Fruit fly (Drosophila melanogaster) whole organism, wandering third instar larva: Measurements from ENCODE around the gene Lgr1.

Experiments used
- CG32264 ChIP-seq: fragments of 200-800 bp; sonication (Bioruptor generic); optimal IDR thresholded peaks from 2 replicates; lab custom pipeline; 2016; ENCODE audit warnings: missing biosample characterization, missing genetic modification characterization
- CrebA ChIP-seq: fragments of 200-800 bp; sonication (Bioruptor generic); optimal IDR thresholded peaks from 2 replicates; lab custom pipeline; 2016; ENCODE audit warnings: missing biosample characterization, mild to moderate bottlenecking, missing genetic modification characterization, borderline replicate concordance
- Dfd ChIP-seq: fragments of >200 bp; optimal IDR thresholded peaks from 2 replicates; lab custom pipeline; 2017; ENCODE audit warnings: missing biosample characterization, missing genetic modification characterization
- Dif ChIP-seq: fragments of 200-275, 200-300 bp; sonication (Bioruptor generic); optimal IDR thresholded peaks from 2 replicates; lab custom pipeline; 2018; ENCODE audit warnings: missing biosample characterization, missing genetic modification characterization; ENCODE audit not compliant: partially characterized antibody
- GATAd ChIP-seq: sonication (Bioruptor generic); optimal IDR thresholded peaks from 2 replicates; lab custom pipeline; 2016; ENCODE audit warnings: missing biosample characterization, missing genetic modification characterization
- HLH106 ChIP-seq: fragments of 200-800 bp; optimal IDR thresholded peaks from 3 replicates; lab custom pipeline; 2019; ENCODE audit warnings: missing biosample characterization, mild to moderate bottlenecking, missing genetic modification characterization, moderate library complexity
- Hr78 ChIP-seq: fragments of >200 bp; optimal IDR thresholded peaks from 2 replicates; lab custom pipeline; 2017; ENCODE audit warnings: missing biosample characterization, missing genetic modification characterization
- Hr83 ChIP-seq: fragments of 200-300 bp; sonication (Bioruptor generic); optimal IDR thresholded peaks from 2 replicates; lab custom pipeline; 2016; ENCODE audit warnings: missing biosample characterization, mild to moderate bottlenecking, missing genetic modification characterization, moderate library complexity; ENCODE audit not compliant: poor library complexity, severe bottlenecking
- Jra ChIP-seq: sonication (Bioruptor generic); optimal IDR thresholded peaks from 2 replicates; lab custom pipeline; 2016; ENCODE audit warnings: missing biosample characterization, missing genetic modification characterization
- Mio ChIP-seq: sonication (Bioruptor generic); optimal IDR thresholded peaks from 2 replicates; lab custom pipeline; 2016; ENCODE audit warnings: missing biosample characterization, missing genetic modification characterization
- Myc ChIP-seq: fragments of >200 bp; optimal IDR thresholded peaks from 2 replicates; lab custom pipeline; 2017
- N ChIP-seq: fragments of >200 bp; optimal IDR thresholded peaks from 2 replicates; lab custom pipeline; 2018; ENCODE audit warnings: missing biosample characterization, missing external identifiers, missing genetic modification characterization
- Rel ChIP-seq, 2 experiments: fragments of 200-800 bp; sonication (Bioruptor generic) in 1 of 2; optimal IDR thresholded peaks; 2 replicates in 1 of 2; 3 replicates in 1 of 2; lab custom pipeline; 2016 to 2019; ENCODE audit warnings: mild to moderate bottlenecking in 2 of 2, missing biosample characterization in 2 of 2, missing genetic modification characterization in 2 of 2, moderate library complexity in 1 of 2
- Sp1 ChIP-seq: fragments of 200-800 bp; sonication (Bioruptor generic); optimal IDR thresholded peaks from 3 replicates; lab custom pipeline; 2019; ENCODE audit warnings: missing biosample characterization, mild to moderate bottlenecking, missing genetic modification characterization, moderate library complexity
- br ChIP-seq: fragments of 200-800 bp; sonication (Bioruptor generic); optimal IDR thresholded peaks from 2 replicates; lab custom pipeline; 2016; ENCODE audit warnings: missing biosample characterization, missing genetic modification characterization
- dl ChIP-seq, 2 experiments: fragments of 175-275, 200-275 bp in 1 of 2; fragments of 200-275 bp in 1 of 2; sonication (Bioruptor generic); optimal IDR thresholded peaks; lab custom pipeline; 2018; ENCODE audit warnings: mild to moderate bottlenecking in 2 of 2, missing biosample characterization in 2 of 2, missing genetic modification characterization in 2 of 2, moderate library complexity in 2 of 2; ENCODE audit not compliant: partially characterized antibody in 2 of 2, insufficient read depth in 1 of 2
- dmrt93B ChIP-seq: fragments of 200-800 bp; sonication (Bioruptor generic); optimal IDR thresholded peaks from 2 replicates; lab custom pipeline; 2018; ENCODE audit warnings: missing biosample characterization, mild to moderate bottlenecking, missing genetic modification characterization
- fru ChIP-seq: fragments of 200-800 bp; sonication (Bioruptor generic); optimal IDR thresholded peaks from 3 replicates; lab custom pipeline; 2016; ENCODE audit warnings: missing biosample characterization, mild to moderate bottlenecking, missing genetic modification characterization
- h ChIP-seq: fragments of 200-800 bp; sonication (Bioruptor generic); optimal IDR thresholded peaks from 3 replicates; lab custom pipeline; 2016; ENCODE audit warnings: missing biosample characterization, mild to moderate bottlenecking, missing genetic modification characterization
- jim ChIP-seq: fragments of 175-275, 200-325 bp; sonication (Bioruptor generic); optimal IDR thresholded peaks from 2 replicates; lab custom pipeline; 2016; ENCODE audit warnings: missing biosample characterization, mild to moderate bottlenecking, missing genetic modification characterization
- pan ChIP-seq: fragments of >200 bp; optimal IDR thresholded peaks from 2 replicates; lab custom pipeline; 2017
- psq ChIP-seq: fragments of 200-800 bp; sonication (Bioruptor generic); optimal IDR thresholded peaks from 3 replicates; lab custom pipeline; 2017; ENCODE audit warnings: missing biosample characterization, mild to moderate bottlenecking, missing genetic modification characterization, moderate library complexity
- rgr ChIP-seq: fragments of 200-800 bp; sonication (Bioruptor generic); optimal IDR thresholded peaks from 3 replicates; lab custom pipeline; 2016; ENCODE audit warnings: missing biosample characterization, mild to moderate bottlenecking, missing genetic modification characterization
- sage ChIP-seq: fragments of 200-800 bp; sonication (Bioruptor generic); optimal IDR thresholded peaks from 2 replicates; lab custom pipeline; 2016; ENCODE audit warnings: missing biosample characterization, mild to moderate bottlenecking, missing genetic modification characterization
- usp ChIP-seq: fragments of >200 bp; optimal IDR thresholded peaks from 2 replicates; lab custom pipeline; 2017; ENCODE audit warnings: missing biosample characterization, missing genetic modification characterization
- woc ChIP-seq: sonication (Bioruptor generic); optimal IDR thresholded peaks from 2 replicates; lab custom pipeline; 2016; ENCODE audit warnings: missing biosample characterization, mild to moderate bottlenecking, missing genetic modification characterization

Gene Lgr1

DNA sequence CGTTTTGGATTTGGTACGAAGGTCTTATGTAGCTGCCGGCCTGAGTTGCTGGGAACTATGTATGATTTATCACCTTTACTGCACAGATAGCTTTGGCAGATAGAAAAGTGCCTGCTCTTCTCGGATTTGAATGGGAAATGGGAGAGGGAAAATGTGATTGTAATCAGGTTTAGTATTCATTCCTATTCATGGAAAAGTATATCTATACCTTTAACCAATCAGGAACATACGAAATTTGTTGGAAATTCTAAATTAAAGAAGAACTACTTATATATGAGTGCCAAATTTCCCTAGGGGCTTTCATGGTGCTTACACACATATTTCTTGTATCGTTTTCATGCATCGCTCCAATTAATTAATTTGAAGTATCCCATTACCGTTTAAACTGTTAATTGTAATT is 614 bp upstream of the Lgr1 start, which contains the start of gene Atg8b:
Gene Atg8b (minus strand): TSS at position 101 of the 400 bp plus-strand sequence.
- TF ChIP-seq N (no peak), rgr (no peak), Mio (no peak), Hr78 (no peak), fru (GFP tag; lab: Kevin White, UChicago) (no peak), dmrt93B (GFP tag; lab: Kevin White, UChicago) (no peak), HLH106 (tag; lab: Kevin White, UChicago) (no peak), dl (GFP tag; optimal IDR thresholded peaks at IDR 0.05; lab: Kevin White, UChicago; ENCODE audit: insufficient read depth in 1 of 2, partially characterized antibody in 2 of 2) (no peak), pan (lab: Kevin White, UChicago) (no peak), h (no peak), CrebA (GFP tag; lab: Kevin White, UChicago) (no peak), jim (GFP tag; lab: Kevin White, UChicago) (no peak), Hr83 (no peak), Dif (GFP tag; lab: Kevin White, UChicago) (no peak), GATAd (GFP tag; lab: Kevin White, UChicago) (no peak), woc (GFP tag; lab: Kevin White, UChicago) (no peak), usp (GFP tag; lab: Kevin White, UChicago) (no peak)
- TF ChIP-seq, all 38 proteins: peak for 0

DNA sequence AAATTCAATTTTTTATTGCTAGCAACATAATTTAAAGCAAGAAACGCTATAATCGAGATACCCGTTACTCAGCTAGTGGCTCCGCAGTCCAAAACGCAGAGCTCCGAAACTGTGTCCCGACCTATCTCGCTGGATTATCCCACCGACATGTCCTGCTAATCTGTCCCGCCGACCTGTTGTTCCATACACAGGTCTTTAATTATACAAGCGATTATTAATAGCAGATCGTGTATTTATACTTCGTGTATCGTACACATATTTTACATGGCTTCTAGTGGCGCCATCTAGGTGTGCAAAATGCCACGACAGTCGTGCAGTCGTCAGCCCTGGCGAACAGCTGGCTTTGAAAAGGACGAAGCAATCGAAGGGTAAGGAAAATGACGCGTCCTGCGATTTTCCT is 7.7 kb downstream of the Lgr1 start, which contains the start of gene CG14321:
Gene CG14321 (plus strand): TSS at position 338 of the 400 bp plus-strand sequence.
- TF ChIP-seq Mio (no peak), sage (GFP tag; lab: Kevin White, UChicago) (no peak), Dfd (GFP tag; lab: Kevin White, UChicago) (no peak), GATAd (GFP tag; lab: Kevin White, UChicago) (no peak), CrebA (GFP tag; lab: Kevin White, UChicago) (no peak)

DNA sequence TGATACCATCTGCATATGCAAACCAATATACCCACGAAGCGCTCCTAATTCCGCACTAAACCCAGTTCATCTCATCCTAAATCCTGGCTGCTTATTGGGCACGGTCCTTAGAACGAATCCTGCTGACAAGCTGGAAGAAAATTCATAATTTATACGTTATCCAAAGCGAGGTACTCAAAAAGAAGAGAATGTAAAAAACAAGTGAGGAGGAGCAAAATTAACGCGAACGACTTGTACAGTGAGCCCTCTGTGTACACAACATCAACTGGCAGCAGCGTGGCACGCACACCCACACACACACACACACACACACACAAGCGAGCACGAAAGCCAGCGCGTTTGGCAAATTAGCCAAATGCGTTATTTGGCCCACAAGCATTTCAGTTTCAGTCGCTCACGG is 10.7 kb downstream of the Lgr1 start, which contains the start of gene TyrRII:
Gene TyrRII (plus strand): TSS at position 301 of the 400 bp plus-strand sequence.
- no peak for TF ChIP-seq Jra (GFP tag; lab: Kevin White, UChicago)
- peak; percentile 66 for TF ChIP-seq Dfd (GFP tag; lab: Kevin White, UChicago)

DNA sequence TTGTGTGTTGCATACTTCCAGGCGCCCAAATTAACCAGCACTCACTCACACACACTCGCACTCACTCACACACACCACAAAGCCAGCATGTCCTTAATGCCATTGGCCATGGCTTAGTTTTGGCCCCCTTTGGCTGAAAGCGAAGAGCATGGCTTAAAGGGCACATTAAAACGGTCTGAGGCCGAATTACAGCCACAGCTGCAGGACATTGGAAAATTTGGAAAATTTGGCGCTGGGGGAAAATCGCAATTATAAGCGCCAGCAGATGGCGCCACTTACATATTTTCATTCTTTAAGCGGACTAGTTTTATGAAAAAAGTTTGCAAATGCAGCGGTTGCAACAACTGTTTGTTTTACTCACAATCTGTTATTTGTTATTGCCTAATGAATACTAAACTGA is 17.0 kb downstream of the Lgr1 start:
- TF ChIP-seq Rel (GFP tag; optimal IDR thresholded peaks at IDR 0.05; lab: Kevin White, UChicago) (no peak), Rel (tag; optimal IDR thresholded peaks at IDR 0.05; lab: Kevin White, UChicago) (no peak), dl (GFP tag; optimal IDR thresholded peaks at IDR 0.05; lab: Kevin White, UChicago; ENCODE audit: insufficient read depth in 1 of 2, partially characterized antibody in 2 of 2) (no peak), jim (GFP tag; lab: Kevin White, UChicago) (no peak), dmrt93B (GFP tag; lab: Kevin White, UChicago) (no peak), Hr78 (no peak), Myc (lab: Kevin White, UChicago) (no peak), Sp1 (GFP tag; lab: Kevin White, UChicago) (no peak)

DNA sequence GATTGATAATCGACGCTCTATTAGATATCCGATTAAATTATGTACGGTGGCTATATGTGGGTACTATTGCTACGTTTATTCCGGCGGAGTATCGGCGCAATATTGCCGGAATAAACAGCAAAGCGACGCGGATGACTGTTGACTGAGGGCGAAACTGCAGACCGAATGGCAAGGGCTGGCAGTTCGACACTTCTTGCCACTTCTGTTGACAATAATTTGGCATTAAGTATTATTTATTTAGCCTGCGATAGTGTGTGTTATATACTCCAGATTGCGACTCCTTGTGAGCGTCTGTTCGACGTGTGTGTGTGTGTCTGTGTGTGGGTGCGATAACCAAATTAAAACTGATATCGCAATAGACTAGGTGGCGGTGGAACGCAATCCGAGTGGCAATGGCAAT is 33.3 kb downstream of the Lgr1 start:
- TF ChIP-seq CrebA (GFP tag; lab: Kevin White, UChicago) (no peak), psq (no peak), br (GFP tag; lab: Kevin White, UChicago) (no peak)

DNA sequence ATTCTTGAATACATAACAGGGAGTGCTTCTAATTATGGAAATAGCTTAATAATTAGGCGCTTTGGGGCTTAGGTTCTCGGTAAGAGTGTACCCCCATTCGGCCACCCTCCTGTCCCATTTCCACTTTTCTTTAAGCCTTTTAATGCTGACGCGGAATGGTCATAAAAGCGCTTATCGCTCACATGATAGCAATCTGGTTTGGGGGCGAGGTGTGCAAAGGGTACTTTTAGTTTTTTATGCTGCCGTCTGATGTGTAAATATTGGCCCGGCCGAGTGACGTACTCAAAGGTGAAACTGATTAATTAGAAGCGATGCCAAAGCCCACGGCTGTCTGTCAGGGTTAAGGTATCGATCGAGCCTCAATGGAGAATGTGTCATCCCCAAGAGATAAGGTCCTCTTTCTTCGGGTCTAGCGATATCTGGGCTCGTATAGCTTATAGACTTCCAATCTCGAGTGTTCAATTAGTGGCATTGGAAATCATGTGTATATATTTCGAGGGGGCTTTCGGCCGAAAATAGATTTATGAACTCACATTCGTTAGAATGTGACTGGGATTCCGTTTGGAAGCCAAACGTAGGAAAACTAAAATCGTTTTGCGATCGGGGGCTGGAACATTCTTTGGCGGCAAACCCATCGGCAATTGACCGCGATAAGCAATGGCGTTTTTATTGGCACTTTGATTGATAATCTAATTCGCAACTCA is 34.3 kb downstream of the Lgr1 start:
- TF ChIP-seq dmrt93B (GFP tag; lab: Kevin White, UChicago): no peak
- TF ChIP-seq Rel (GFP tag; optimal IDR thresholded peaks at IDR 0.05; lab: Kevin White, UChicago): no peak
- peak; percentile 45 for TF ChIP-seq Rel (tag; optimal IDR thresholded peaks at IDR 0.05; lab: Kevin White, UChicago)
- TF ChIP-seq CG32264 (GFP tag; lab: Kevin White, UChicago): no peak
